Worm (Caenorhabditis elegans): ENCODE data around the gene H35B03.1.

Gene H35B03.1

ce11 chrIV:5731597-5731996 is 6.2 kb downstream of the H35B03.1 start, which contains the start of gene H35B03.2 (continued):
- TF ChIP-seq grh-1 (GFP tag; IDR thresholded peaks at IDR 0.05): no peak
- no peak for TF ChIP-seq unc-62 (GFP tag; optimal IDR thresholded peaks at IDR 0.05)
- TF ChIP-seq C34B4.2 (tag; optimal IDR thresholded peaks at IDR 0.05): no peak
- no peak for TF ChIP-seq fkh-4 (tag; optimal IDR thresholded peaks at IDR 0.05; ENCODE audit: borderline replicate concordance)
- TF ChIP-seq elt-3 (tag; optimal IDR thresholded peaks at IDR 0.05): peak in 2 of 6 experiments; percentile 54 to 61
- TF ChIP-seq zip-4 (GFP tag; optimal IDR thresholded peaks at IDR 0.05): no peak
- peak in 1 of 2 experiments; percentile 19 for TF ChIP-seq mdl-1 (tag; optimal IDR thresholded peaks at IDR 0.05)
- peak; percentile 83 for TF ChIP-seq nhr-47 (tag; optimal IDR thresholded peaks at IDR 0.05)
- TF ChIP-seq unc-30 (tag; optimal IDR thresholded peaks at IDR 0.05): no peak
- no peak for TF ChIP-seq pqm-1 (tag; optimal IDR thresholded peaks at IDR 0.05)
- peak; percentile 12 for TF ChIP-seq fkh-10 (GFP tag; optimal IDR thresholded peaks at IDR 0.05)
- TF ChIP-seq efl-3 (GFP tag; optimal IDR thresholded peaks at IDR 0.05): no peak
- no peak for TF ChIP-seq ama-1 (optimal IDR thresholded peaks at IDR 0.05)
- no peak for TF ChIP-seq pax-3 (tag; optimal IDR thresholded peaks at IDR 0.05)
- TF ChIP-seq unc-86 (tag; optimal IDR thresholded peaks at IDR 0.05): peak; percentile 65
- no peak for TF ChIP-seq zag-1 (tag; optimal IDR thresholded peaks at IDR 0.05)
- TF ChIP-seq alr-1 (tag; optimal IDR thresholded peaks at IDR 0.05; ENCODE audit: borderline replicate concordance): no peak
- TF ChIP-seq tbx-2 (tag; optimal IDR thresholded peaks at IDR 0.05): peak; percentile 76
- no peak for TF ChIP-seq vab-15 (tag; optimal IDR thresholded peaks at IDR 0.05)
- peak; percentile 69 for TF ChIP-seq aly-2 (tag; optimal IDR thresholded peaks at IDR 0.05)
- no peak for TF ChIP-seq egl-27 (tag; optimal IDR thresholded peaks at IDR 0.05)
- TF ChIP-seq nhr-12 (tag; optimal IDR thresholded peaks at IDR 0.05): no peak
- peak; percentile 71 for TF ChIP-seq fos-1 (tag; optimal IDR thresholded peaks at IDR 0.05)
- TF ChIP-seq nhr-84 (tag; optimal IDR thresholded peaks at IDR 0.05): no peak
- TF ChIP-seq hlh-17 (GFP tag; optimal IDR thresholded peaks at IDR 0.05; ENCODE audit: borderline replicate concordance): no peak
- TF ChIP-seq nhr-90 (tag; optimal IDR thresholded peaks at IDR 0.05; ENCODE audit: poor library complexity): peak; percentile 70
- TF ChIP-seq nhr-237 (tag; optimal IDR thresholded peaks at IDR 0.05): no peak
- TF ChIP-seq nhr-71 (tag; optimal IDR thresholded peaks at IDR 0.05): peak; percentile 84
- TF ChIP-seq fkh-8 (tag; optimal IDR thresholded peaks at IDR 0.05): peak; percentile 46
- peak; percentile 64 for TF ChIP-seq mep-1 (tag; optimal IDR thresholded peaks at IDR 0.05)
- peak; percentile 71 for TF ChIP-seq swsn-7 (tag; optimal IDR thresholded peaks at IDR 0.05)

DNA sequence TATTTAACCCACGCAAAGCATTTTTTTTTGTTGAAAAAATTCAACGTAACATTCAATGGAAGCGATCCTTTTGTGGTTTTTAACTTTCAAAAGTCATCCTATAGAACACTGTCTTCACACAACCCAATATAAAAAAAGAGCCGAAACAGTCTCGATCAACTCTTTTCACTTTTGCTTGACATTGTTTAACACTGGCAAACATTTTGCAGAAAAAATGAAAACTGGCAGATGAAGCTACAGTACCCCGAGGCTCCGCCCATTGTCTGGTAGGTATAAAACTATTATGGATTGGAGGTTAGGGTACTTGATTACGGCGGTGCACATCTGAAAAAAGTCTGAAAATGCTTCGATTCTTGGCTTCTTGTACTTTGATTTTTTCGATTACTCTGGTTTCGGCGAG is 9.3 kb downstream of the H35B03.1 start, which contains the start of gene cpg-18:
Gene cpg-18, plus strand, starts transcription at position 301 of the 400 bp plus-strand sequence.
- no peak for TF ChIP-seq pag-3 (tag; optimal IDR thresholded peaks at IDR 0.05; ENCODE audit: borderline replicate concordance, insufficient read depth)
- no peak for TF ChIP-seq efl-1 (optimal IDR thresholded peaks at IDR 0.05)
- TF ChIP-seq efl-1 (GFP tag; optimal IDR thresholded peaks at IDR 0.05 in 1 of 2): peak in 1 of 2 experiments; percentile 21
- TF ChIP-seq nhr-90 (tag; optimal IDR thresholded peaks at IDR 0.05; ENCODE audit: poor library complexity): no peak
- TF ChIP-seq lin-14 (GFP tag; optimal IDR thresholded peaks at IDR 0.05): no peak
- no peak for TF ChIP-seq tlp-1 (tag; optimal IDR thresholded peaks at IDR 0.05)
- no peak for TF ChIP-seq xbp-1 (tag; optimal IDR thresholded peaks at IDR 0.05)

DNA sequence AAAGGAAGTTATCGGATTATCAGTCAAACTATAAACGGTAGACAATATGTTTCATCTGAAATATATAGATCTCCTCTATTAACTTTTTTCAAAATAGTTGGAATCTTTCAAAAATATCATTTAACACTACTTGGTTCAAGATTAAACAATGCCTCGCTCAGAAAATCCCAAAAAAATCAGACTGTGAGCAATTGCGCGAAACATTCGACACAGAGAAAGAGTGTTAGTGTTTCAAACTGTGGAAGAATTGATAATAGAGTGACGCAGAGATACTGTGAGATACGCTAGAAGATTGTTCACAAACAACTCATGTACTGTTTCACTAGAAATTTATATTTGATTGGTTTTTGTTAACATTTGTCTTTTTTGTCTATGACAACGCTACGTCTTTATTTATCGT is 15.6 kb downstream of the H35B03.1 start, which contains the start of gene chil-11:
Gene chil-11, plus strand, starts transcription at position 301 of the 400 bp plus-strand sequence.
- no peak for TF ChIP-seq C34B4.2 (tag; optimal IDR thresholded peaks at IDR 0.05)
- TF ChIP-seq hlh-17 (GFP tag; optimal IDR thresholded peaks at IDR 0.05; ENCODE audit: borderline replicate concordance): no peak
- TF ChIP-seq fkh-4 (tag; optimal IDR thresholded peaks at IDR 0.05; ENCODE audit: borderline replicate concordance): no peak
- no peak for TF ChIP-seq C04F5.9 (tag; optimal IDR thresholded peaks at IDR 0.05)
- no peak for TF ChIP-seq aha-1 (tag; optimal IDR thresholded peaks at IDR 0.05)
- no peak for TF ChIP-seq nhr-76 (tag; optimal IDR thresholded peaks at IDR 0.05)
- no peak for TF ChIP-seq fos-1 (tag; optimal IDR thresholded peaks at IDR 0.05)
- TF ChIP-seq lin-39 (tag; optimal IDR thresholded peaks at IDR 0.05): no peak
- no peak for TF ChIP-seq unc-98 (GFP tag; IDR thresholded peaks at IDR 0.05)
- no peak for TF ChIP-seq lir-3 (tag; optimal IDR thresholded peaks at IDR 0.05; ENCODE audit: poor library complexity)
- TF ChIP-seq efl-3 (GFP tag; optimal IDR thresholded peaks at IDR 0.05): no peak
- no peak for TF ChIP-seq snpc-4 (tag; optimal IDR thresholded peaks at IDR 0.05)
- no peak for TF ChIP-seq lin-35 (GFP tag; optimal IDR thresholded peaks at IDR 0.05)
- no peak for TF ChIP-seq lsy-2 (tag; optimal IDR thresholded peaks at IDR 0.05)
- no peak for TF ChIP-seq F16B12.6 (tag; optimal IDR thresholded peaks at IDR 0.05)
- TF ChIP-seq mdl-1 (tag; optimal IDR thresholded peaks at IDR 0.05): no peak
- no peak for TF ChIP-seq pag-3 (tag; optimal IDR thresholded peaks at IDR 0.05; ENCODE audit: borderline replicate concordance, insufficient read depth)

All from whole organism, L1 larva.